Worm (Caenorhabditis elegans) whole organism, L3 larva: ENCODE results near the gene T05G5.1.

ENCODE experiments used
- ZK546.5 ChIP-seq: sonication (generic microtip); optimal IDR thresholded peaks from 2 replicates; lab custom pipeline; 2017; ENCODE audit warnings: missing biosample characterization, missing genetic modification characterization
- aly-2 ChIP-seq: fragments of 150-350 bp; optimal IDR thresholded peaks from 2 replicates; lab custom pipeline; 2014; ENCODE audit warnings: missing biosample characterization, missing genetic modification characterization
- ceh-16 ChIP-seq: sonication (generic microtip); optimal IDR thresholded peaks from 2 replicates; lab custom pipeline; 2017; ENCODE audit warnings: missing biosample characterization, missing genetic modification characterization
- ceh-28 ChIP-seq: fragments of 150-350 bp; optimal IDR thresholded peaks from 2 replicates; lab custom pipeline; 2014; ENCODE audit warnings: missing biosample characterization, missing genetic modification reagents, missing genetic modification characterization
- ceh-9 ChIP-seq: sonication (generic microtip); optimal IDR thresholded peaks from 2 replicates; lab custom pipeline; 2018; ENCODE audit warnings: missing biosample characterization, missing genetic modification characterization
- daf-12 ChIP-seq: fragments of 150-350 bp; optimal IDR thresholded peaks from 2 replicates; lab custom pipeline; 2014; ENCODE audit warnings: missing biosample characterization, missing genetic modification reagents, missing genetic modification characterization
- elt-1 ChIP-seq: fragments of 150-350 bp; optimal IDR thresholded peaks from 2 replicates; lab custom pipeline; 2014; ENCODE audit warnings: missing biosample characterization, missing genetic modification characterization
- elt-2 ChIP-seq: sonication (generic microtip); optimal IDR thresholded peaks from 2 replicates; lab custom pipeline; 2016; ENCODE audit warnings: missing genetic modification reagents, mild to moderate bottlenecking, missing genetic modification characterization, missing compliant biosample characterization
- elt-3 ChIP-seq, 3 experiments: fragments of 150-350 bp in 1 of 3; sonication (generic microtip) in 2 of 3; optimal IDR thresholded peaks; 2 replicates in 2 of 3; 4 replicates in 1 of 3; lab custom pipeline; 2014 to 2017; ENCODE audit warnings: missing biosample characterization in 3 of 3, missing genetic modification characterization in 3 of 3
- eor-1 ChIP-seq, 2 experiments: fragments of 150-350 bp; optimal IDR thresholded peaks; 2 replicates each; lab custom pipeline; 2014 to 2018; ENCODE audit warnings: missing biosample characterization in 2 of 2, missing genetic modification characterization in 2 of 2
- hmg-11 ChIP-seq: sonication (generic microtip); optimal IDR thresholded peaks from 2 replicates; lab custom pipeline; 2016; ENCODE audit warnings: missing genetic modification characterization, missing compliant biosample characterization
- jun-1 ChIP-seq: fragments of 150-350 bp; optimal IDR thresholded peaks from 2 replicates; lab custom pipeline; 2014; ENCODE audit warnings: missing biosample characterization, missing genetic modification reagents, missing genetic modification characterization
- lin-15B ChIP-seq: fragments of 150-350 bp; optimal IDR thresholded peaks from 2 replicates; lab custom pipeline; 2014; ENCODE audit warnings: missing biosample characterization, missing genetic modification characterization
- lin-39 ChIP-seq: fragments of 150-350 bp; optimal IDR thresholded peaks from 2 replicates; lab custom pipeline; 2018; ENCODE audit warnings: missing biosample characterization, missing genetic modification reagents, missing genetic modification characterization
- mdl-1 ChIP-seq: fragments of 150-350 bp; optimal IDR thresholded peaks from 2 replicates; lab custom pipeline; 2014; ENCODE audit warnings: missing biosample characterization, missing genetic modification characterization
- mml-1 ChIP-seq: fragments of 150-350 bp; sonication (generic microtip); optimal IDR thresholded peaks from 3 replicates; lab custom pipeline; 2014; ENCODE audit warnings: missing biosample characterization, missing genetic modification characterization
- nfya-1 ChIP-seq: sonication (generic microtip); optimal IDR thresholded peaks from 2 replicates; lab custom pipeline; 2017; ENCODE audit warnings: missing genetic modification characterization, mild to moderate bottlenecking, missing compliant biosample characterization, antibody characterized with exemption, moderate library complexity; ENCODE audit not compliant: insufficient read depth
- nhr-12 ChIP-seq: fragments of 150-350 bp; optimal IDR thresholded peaks from 2 replicates; lab custom pipeline; 2014; ENCODE audit warnings: missing biosample characterization, missing genetic modification characterization
- nhr-23 ChIP-seq: fragments of 150-350 bp; optimal IDR thresholded peaks from 2 replicates; lab custom pipeline; 2014; ENCODE audit warnings: missing biosample characterization, missing genetic modification reagents, missing genetic modification characterization
- nhr-237 ChIP-seq: fragments of 150-350 bp; optimal IDR thresholded peaks from 2 replicates; lab custom pipeline; 2014; ENCODE audit warnings: missing biosample characterization, missing genetic modification characterization
- nhr-25 ChIP-seq: sonication (generic microtip); optimal IDR thresholded peaks from 2 replicates; lab custom pipeline; 2017; ENCODE audit warnings: missing biosample characterization, missing genetic modification characterization
- nhr-28 ChIP-seq: fragments of 150-350 bp; optimal IDR thresholded peaks from 2 replicates; lab custom pipeline; 2014; ENCODE audit warnings: missing biosample characterization, missing genetic modification characterization
- nhr-67 ChIP-seq: fragments of 150-350 bp; optimal IDR thresholded peaks from 2 replicates; lab custom pipeline; 2014; ENCODE audit warnings: missing biosample characterization, missing genetic modification characterization
- nhr-76 ChIP-seq: fragments of 150-350 bp; sonication (generic microtip); optimal IDR thresholded peaks from 5 replicates; lab custom pipeline; 2014; ENCODE audit warnings: missing biosample characterization, missing genetic modification characterization
- pha-4 ChIP-seq: fragments of 150-350 bp; optimal IDR thresholded peaks from 2 replicates; lab custom pipeline; 2014; ENCODE audit warnings: missing biosample characterization, missing genetic modification reagents, missing genetic modification characterization
- pqm-1 ChIP-seq: fragments of 150-350 bp; optimal IDR thresholded peaks from 2 replicates; lab custom pipeline; 2017; ENCODE audit warnings: missing biosample characterization, missing genetic modification characterization, inconsistent platforms
- snpc-4 ChIP-seq: fragments of 150-350 bp; optimal IDR thresholded peaks from 2 replicates; lab custom pipeline; 2014; ENCODE audit warnings: missing biosample characterization, missing genetic modification characterization
- tbx-2 ChIP-seq: sonication (generic microtip); optimal IDR thresholded peaks from 2 replicates; lab custom pipeline; 2016; ENCODE audit warnings: mild to moderate bottlenecking, missing genetic modification characterization, missing compliant biosample characterization
- unc-62 ChIP-seq: fragments of 150-350 bp; sonication (generic microtip); optimal IDR thresholded peaks from 4 replicates; lab custom pipeline; 2014; ENCODE audit warnings: missing biosample characterization, missing genetic modification reagents, missing genetic modification characterization
- zag-1 ChIP-seq: fragments of 150-350 bp; optimal IDR thresholded peaks from 2 replicates; lab custom pipeline; 2014; ENCODE audit warnings: missing biosample characterization, missing genetic modification characterization
- ztf-11 ChIP-seq: fragments of 150-350 bp; optimal IDR thresholded peaks from 2 replicates; lab custom pipeline; 2014; ENCODE audit warnings: missing biosample characterization, missing genetic modification characterization
- ztf-4 ChIP-seq: fragments of 150-350 bp; optimal IDR thresholded peaks from 2 replicates; lab custom pipeline; 2014; ENCODE audit warnings: missing biosample characterization, missing genetic modification characterization

The T05G5.1 gene

DNA sequence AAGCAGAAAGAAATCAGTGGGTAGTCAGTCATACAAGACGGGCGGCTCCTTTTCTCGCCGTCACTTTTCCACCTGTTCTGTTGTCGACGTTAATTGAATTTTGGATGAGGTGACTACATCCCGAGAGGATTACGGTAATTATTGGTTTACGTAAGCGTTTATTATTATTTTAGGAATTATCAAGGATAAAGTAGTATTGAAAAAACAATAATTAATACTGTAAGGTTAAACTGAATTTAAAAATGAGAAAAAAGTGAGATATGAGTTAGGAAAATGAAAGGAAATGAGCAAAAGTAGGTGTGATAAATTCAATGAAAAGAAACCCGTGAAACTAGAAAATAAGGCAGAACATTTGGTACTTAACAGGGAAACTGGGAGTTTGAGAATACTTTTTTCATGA is 4.2 kb downstream of the T05G5.1 start, which contains the start of gene hlh-4:
Gene hlh-4 (minus strand): TSS at position 101 of the 400 bp plus-strand sequence.
- no peak for TF ChIP-seq tbx-2 (tag; lab: Kevin White, UChicago)
- TF ChIP-seq ztf-11 (tag; lab: Kevin White, UChicago) = no peak
- no peak for TF ChIP-seq nhr-28 (tag; lab: Kevin White, UChicago)
- TF ChIP-seq nfya-1 (tag; lab: Kevin White, UChicago) = no peak
- TF ChIP-seq ztf-4 (tag; lab: Kevin White, UChicago) = no peak
- TF ChIP-seq nhr-12 (tag; lab: Kevin White, UChicago) = no peak
- TF ChIP-seq nhr-237 = no peak
- TF ChIP-seq elt-3 (tag; optimal IDR thresholded peaks at IDR 0.05; lab: Kevin White, UChicago) = no peak
- TF ChIP-seq aly-2 (tag; lab: Kevin White, UChicago) = no peak

DNA sequence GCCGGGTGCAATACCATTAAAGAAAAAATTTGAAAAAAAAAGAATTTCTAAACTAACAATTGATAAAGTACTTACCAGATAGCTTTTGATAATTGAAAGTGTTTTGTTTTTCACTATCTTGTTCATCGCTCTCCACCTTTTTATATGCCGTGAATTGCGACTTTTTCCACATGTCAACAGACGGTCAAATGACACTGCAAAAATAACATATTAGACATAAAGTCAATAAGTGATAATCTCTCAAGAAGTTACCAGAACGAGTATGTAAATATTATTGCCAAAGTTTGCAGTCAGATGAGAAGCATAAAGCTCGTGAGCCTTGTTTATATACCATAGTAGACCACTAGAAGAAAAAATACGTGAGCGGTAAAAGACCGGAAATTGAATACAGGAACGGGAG is 7.3 kb downstream of the T05G5.1 start, which contains the start of gene dao-6:
Gene dao-6 (minus strand): TSS at position 345 of the 400 bp plus-strand sequence.
- no peak for TF ChIP-seq eor-1 (tag; optimal IDR thresholded peaks at IDR 0.05; lab: Kevin White, UChicago)
- TF ChIP-seq pha-4 (tag; lab: Kevin White, UChicago) = peak; percentile 97

DNA sequence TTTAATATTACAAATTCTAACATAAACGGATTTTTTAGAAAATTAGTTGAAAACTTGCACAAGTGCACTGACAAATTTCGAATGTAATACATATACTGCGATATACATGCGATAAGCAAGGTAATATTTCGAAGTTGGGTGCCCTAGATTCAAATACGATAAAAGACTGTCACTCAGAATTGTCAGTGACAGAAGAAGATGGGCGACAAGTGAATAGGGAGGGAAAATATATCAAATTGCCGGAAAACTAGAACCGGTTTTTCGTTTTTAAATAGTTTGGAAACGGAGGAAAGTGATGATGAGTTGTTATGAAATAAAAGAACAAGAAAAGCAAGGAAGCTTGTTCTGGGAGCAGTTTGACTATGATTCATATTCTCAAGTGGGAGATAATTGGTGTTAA is 9.1 kb downstream of the T05G5.1 start:
- TF ChIP-seq ceh-16 (tag; lab: Kevin White, UChicago) (no peak), ZK546.5 (tag; lab: Kevin White, UChicago) (no peak), ceh-28 (tag; lab: Kevin White, UChicago) (no peak), tbx-2 (tag; lab: Kevin White, UChicago) (no peak), snpc-4 (tag; lab: Kevin White, UChicago) (no peak), ceh-9 (no peak), mdl-1 (no peak), nhr-28 (tag; lab: Kevin White, UChicago) (no peak), eor-1 (tag; optimal IDR thresholded peaks at IDR 0.05; lab: Kevin White, UChicago) (no peak), lin-15B (tag; lab: Kevin White, UChicago) (no peak), nhr-23 (tag; lab: Kevin White, UChicago) (no peak), mml-1 (tag; lab: Kevin White, UChicago) (no peak), elt-1 (no peak)

DNA sequence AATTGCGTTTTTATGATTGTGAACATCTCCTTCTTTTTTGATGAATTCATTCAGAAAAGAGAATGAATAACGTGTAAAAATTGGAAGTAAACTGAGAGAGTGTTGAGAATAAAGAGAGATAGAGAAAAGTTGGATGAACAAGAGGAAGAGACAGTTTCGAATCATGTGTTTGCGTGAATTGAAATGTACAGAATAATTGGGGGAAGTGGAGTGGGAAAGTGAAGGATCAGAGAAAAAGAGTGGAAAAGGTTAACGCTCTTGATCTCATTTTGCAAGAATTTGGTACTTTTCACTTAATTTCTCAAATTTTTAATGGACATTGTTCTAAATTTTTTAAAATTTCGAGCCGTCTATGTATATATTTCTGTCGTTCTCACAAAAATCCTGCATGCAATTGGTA is 9.8 kb downstream of the T05G5.1 start:
- TF ChIP-seq nhr-23 (tag; lab: Kevin White, UChicago) = peak; percentile 63
- peak; percentile 2 for TF ChIP-seq nhr-25 (tag; lab: Kevin White, UChicago)
- no peak for TF ChIP-seq hmg-11 (tag; lab: Kevin White, UChicago)

DNA sequence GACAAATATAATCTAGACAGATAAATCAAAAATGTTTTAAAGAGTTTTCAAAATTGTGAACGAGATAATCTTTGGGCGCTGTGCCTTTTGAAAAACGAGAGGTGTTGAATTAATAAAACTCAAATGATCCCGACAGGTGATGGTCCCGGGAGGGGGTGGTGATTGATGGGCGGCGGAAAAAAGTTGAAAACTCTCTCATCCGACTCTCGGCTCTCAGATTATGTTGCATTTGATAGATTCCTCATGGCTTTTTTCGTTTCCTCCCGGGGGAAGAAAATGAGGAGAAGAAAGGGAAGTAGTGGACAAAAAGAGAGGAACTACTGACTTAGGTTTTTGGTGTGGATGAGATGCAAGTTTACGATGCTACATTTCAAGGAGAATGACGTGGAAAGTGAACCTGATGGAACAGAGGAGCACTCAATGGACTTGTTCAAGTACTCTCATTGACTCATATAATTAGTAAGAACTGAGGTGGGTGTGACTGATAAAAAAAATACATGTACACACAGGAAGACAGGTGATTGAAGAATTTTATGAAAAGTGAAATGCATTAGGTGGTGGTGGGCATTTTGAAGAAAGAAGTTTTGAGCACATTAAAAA is 11.7 kb downstream of the T05G5.1 start:
- peak; percentile 66 for TF ChIP-seq lin-39 (tag; lab: Kevin White, UChicago)
- no peak for TF ChIP-seq nhr-67 (tag; lab: Kevin White, UChicago)
- TF ChIP-seq unc-62 = peak; percentile 42
- TF ChIP-seq, all 47 proteins: peak for 2

DNA sequence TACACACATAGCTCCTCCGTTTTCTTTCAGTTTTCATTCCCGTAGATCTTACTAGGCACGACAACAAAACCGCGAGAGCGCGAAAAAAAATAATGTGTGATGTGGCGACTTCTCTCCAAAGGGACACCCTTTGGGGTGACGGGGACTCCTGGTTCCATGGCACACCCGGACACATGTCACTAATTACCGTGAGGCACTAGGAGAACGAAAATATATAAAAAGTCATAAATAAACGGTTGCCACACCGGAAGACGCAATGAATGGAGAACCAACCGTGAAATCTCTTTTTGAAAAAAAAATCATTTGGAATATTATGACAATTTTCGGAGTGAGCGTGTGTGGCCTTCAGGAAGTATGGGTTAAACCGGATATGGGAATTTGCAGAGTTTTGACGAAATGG is 12.7 kb downstream of the T05G5.1 start:
- no peak for TF ChIP-seq nhr-25 (tag; lab: Kevin White, UChicago)
- no peak for TF ChIP-seq jun-1
- no peak for TF ChIP-seq daf-12 (tag; lab: Kevin White, UChicago)
- TF ChIP-seq nhr-67 (tag; lab: Kevin White, UChicago) = no peak
- TF ChIP-seq elt-2 (tag; lab: Kevin White, UChicago) = no peak
- TF ChIP-seq ceh-9 = no peak
- TF ChIP-seq zag-1 (tag; lab: Kevin White, UChicago) = no peak
- no peak for TF ChIP-seq aly-2 (tag; lab: Kevin White, UChicago)
- no peak for TF ChIP-seq elt-1
- no peak for TF ChIP-seq nhr-237
- no peak for TF ChIP-seq elt-3 (tag; optimal IDR thresholded peaks at IDR 0.05; lab: Kevin White, UChicago)
- no peak for TF ChIP-seq lin-39 (tag; lab: Kevin White, UChicago)
- no peak for TF ChIP-seq nhr-76
- no peak for TF ChIP-seq pqm-1 (tag; lab: Kevin White, UChicago)
- no peak for TF ChIP-seq eor-1 (tag; optimal IDR thresholded peaks at IDR 0.05; lab: Kevin White, UChicago)
- no peak for TF ChIP-seq hmg-11 (tag; lab: Kevin White, UChicago)
- no peak for TF ChIP-seq nfya-1 (tag; lab: Kevin White, UChicago)
- no peak for TF ChIP-seq ztf-4 (tag; lab: Kevin White, UChicago)
- no peak for TF ChIP-seq mml-1 (tag; lab: Kevin White, UChicago)
